Worm (Caenorhabditis elegans) whole organism, late embryonic: ENCODE measurements around the gene nlp-57.

Experiments used
- F13H6.1 ChIP-seq: sonication (generic microtip); optimal IDR thresholded peaks from 2 replicates; lab custom pipeline; 2016; ENCODE audit warnings: missing genetic modification characterization, missing compliant biosample characterization
- ama-1 ChIP-seq: fragments of 150-350 bp; optimal IDR thresholded peaks from 2 replicates; lab custom pipeline; 2014
- ceh-18 ChIP-seq: sonication (generic microtip); optimal IDR thresholded peaks from 2 replicates; lab custom pipeline; 2016; ENCODE audit warnings: missing genetic modification characterization, missing compliant biosample characterization
- ceh-19 ChIP-seq: fragments of 200-800 bp; sonication (Bioruptor generic); optimal IDR thresholded peaks from 2 replicates; lab custom pipeline; 2018; ENCODE audit warnings: mild to moderate bottlenecking, missing genetic modification characterization, missing compliant biosample characterization
- ceh-2 ChIP-seq: sonication (generic microtip); optimal IDR thresholded peaks from 2 replicates; lab custom pipeline; 2016; ENCODE audit warnings: missing genotype, missing genetic modification characterization, missing compliant biosample characterization
- ceh-22 ChIP-seq: sonication (generic microtip); optimal IDR thresholded peaks from 2 replicates; lab custom pipeline; 2017; ENCODE audit warnings: missing biosample characterization, missing genetic modification characterization
- ceh-24 ChIP-seq: sonication (generic microtip); optimal IDR thresholded peaks from 2 replicates; lab custom pipeline; 2016; ENCODE audit warnings: mild to moderate bottlenecking, missing genetic modification characterization, missing compliant biosample characterization
- ceh-30 ChIP-seq: fragments of 150-350 bp; optimal IDR thresholded peaks from 2 replicates; lab custom pipeline; 2014; ENCODE audit warnings: missing biosample characterization, missing genetic modification characterization
- ceh-34 ChIP-seq: sonication (generic microtip); optimal IDR thresholded peaks from 2 replicates; lab custom pipeline; 2016; ENCODE audit warnings: mild to moderate bottlenecking, missing genetic modification characterization, missing compliant biosample characterization
- ceh-45 ChIP-seq: fragments of 200-800 bp; sonication (Bioruptor generic); IDR thresholded peaks from 2 replicates; pipeline ENCODE4 v1.3.6; 2022; ENCODE audit warnings: missing genetic modification reagents, missing genetic modification characterization, missing compliant biosample characterization
- ceh-48 ChIP-seq: sonication (generic microtip); optimal IDR thresholded peaks from 2 replicates; lab custom pipeline; 2016; ENCODE audit warnings: missing genetic modification characterization, inconsistent platforms, missing compliant biosample characterization
- ceh-6 ChIP-seq: fragments of 200-800 bp; sonication (Bioruptor generic); optimal IDR thresholded peaks from 2 replicates; lab custom pipeline; 2018; ENCODE audit warnings: mild to moderate bottlenecking, missing genetic modification characterization, missing compliant biosample characterization
- ceh-9 ChIP-seq: sonication (generic microtip); optimal IDR thresholded peaks from 2 replicates; lab custom pipeline; 2016; ENCODE audit warnings: mild to moderate bottlenecking, missing genetic modification characterization, inconsistent platforms, missing compliant biosample characterization
- dve-1 ChIP-seq: sonication (generic microtip); optimal IDR thresholded peaks from 2 replicates; lab custom pipeline; 2017; ENCODE audit warnings: antibody characterized with exemption, mild to moderate bottlenecking, missing genetic modification characterization, missing compliant biosample characterization
- elt-2 ChIP-seq: sonication (generic microtip); optimal IDR thresholded peaks from 2 replicates; lab custom pipeline; 2016; ENCODE audit warnings: missing genetic modification reagents, missing genetic modification characterization, missing compliant biosample characterization
- elt-4 ChIP-seq: sonication (generic microtip); optimal IDR thresholded peaks from 2 replicates; lab custom pipeline; 2016; ENCODE audit warnings: missing genetic modification characterization, missing compliant biosample characterization
- eyg-1 ChIP-seq: sonication (generic microtip); optimal IDR thresholded peaks from 2 replicates; lab custom pipeline; 2016; ENCODE audit warnings: missing genotype, missing genetic modification characterization, missing compliant biosample characterization
- fax-1 ChIP-seq: sonication (generic microtip); optimal IDR thresholded peaks from 2 replicates; lab custom pipeline; 2016; ENCODE audit warnings: missing genotype, missing genetic modification characterization, missing compliant biosample characterization
- fkh-6 ChIP-seq: sonication (generic microtip); optimal IDR thresholded peaks from 2 replicates; lab custom pipeline; 2016; ENCODE audit warnings: missing genetic modification characterization, missing compliant biosample characterization
- hlh-13 ChIP-seq: fragments of 200-800 bp; sonication (Bioruptor generic); optimal IDR thresholded peaks from 2 replicates; lab custom pipeline; 2018; ENCODE audit warnings: mild to moderate bottlenecking, missing genetic modification characterization, missing compliant biosample characterization
- hlh-15 ChIP-seq: sonication (generic microtip); optimal IDR thresholded peaks from 2 replicates; lab custom pipeline; 2016; ENCODE audit warnings: missing genetic modification characterization, missing compliant biosample characterization
- hlh-30 ChIP-seq: sonication (generic microtip); optimal IDR thresholded peaks from 2 replicates; lab custom pipeline; 2017; ENCODE audit warnings: antibody characterized with exemption, missing genetic modification characterization, missing compliant biosample characterization; ENCODE audit not compliant: insufficient read depth
- hlh-6 ChIP-seq: sonication (generic microtip); optimal IDR thresholded peaks from 2 replicates; lab custom pipeline; 2016; ENCODE audit warnings: missing genotype, missing genetic modification characterization, missing compliant biosample characterization
- lin-11 ChIP-seq: fragments of 200-800 bp; sonication (Bioruptor generic); optimal IDR thresholded peaks from 2 replicates; lab custom pipeline; 2018; ENCODE audit warnings: mild to moderate bottlenecking, missing genetic modification characterization, missing compliant biosample characterization
- mec-3 ChIP-seq: sonication (generic microtip); optimal IDR thresholded peaks from 2 replicates; lab custom pipeline; 2016; ENCODE audit warnings: borderline replicate concordance, missing genetic modification characterization, missing compliant biosample characterization
- nhr-11 ChIP-seq: fragments of 150-350 bp; optimal IDR thresholded peaks from 2 replicates; lab custom pipeline; 2014; ENCODE audit warnings: missing biosample characterization, missing genetic modification characterization
- pat-9 ChIP-seq: fragments of 200-800 bp; sonication (Bioruptor generic); optimal IDR thresholded peaks from 2 replicates; lab custom pipeline; 2018; ENCODE audit warnings: mild to moderate bottlenecking, missing genetic modification characterization, moderate library complexity, missing compliant biosample characterization
- pax-1 ChIP-seq: fragments of 150-350 bp; optimal IDR thresholded peaks from 2 replicates; lab custom pipeline; 2014; ENCODE audit warnings: missing biosample characterization, missing genetic modification characterization
- pha-2 ChIP-seq: sonication (generic microtip); optimal IDR thresholded peaks from 2 replicates; lab custom pipeline; 2017; ENCODE audit warnings: mild to moderate bottlenecking, missing genetic modification characterization, missing compliant biosample characterization
- pqm-1 ChIP-seq: sonication (generic microtip); optimal IDR thresholded peaks from 2 replicates; lab custom pipeline; 2016; ENCODE audit warnings: missing genetic modification characterization, missing compliant biosample characterization
- pros-1 ChIP-seq: fragments of 150-350 bp; optimal IDR thresholded peaks from 2 replicates; lab custom pipeline; 2014; ENCODE audit warnings: missing biosample characterization, missing genetic modification reagents, missing genetic modification characterization
- ref-2 ChIP-seq: sonication (generic microtip); optimal IDR thresholded peaks from 2 replicates; lab custom pipeline; 2016; ENCODE audit warnings: missing genetic modification characterization, missing compliant biosample characterization
- rnt-1 ChIP-seq: sonication (generic microtip); optimal IDR thresholded peaks from 2 replicates; lab custom pipeline; 2016; ENCODE audit warnings: missing genetic modification characterization, missing compliant biosample characterization
- sdc-2 ChIP-seq: sonication (generic microtip); optimal IDR thresholded peaks from 2 replicates; lab custom pipeline; 2016; ENCODE audit warnings: missing genotype, missing genetic modification characterization, missing compliant biosample characterization
- syd-9 ChIP-seq: sonication (generic microtip); optimal IDR thresholded peaks from 2 replicates; lab custom pipeline; 2016; ENCODE audit warnings: mild to moderate bottlenecking, missing genetic modification characterization, moderate library complexity, missing compliant biosample characterization
- tbx-2 ChIP-seq: sonication (generic microtip); optimal IDR thresholded peaks from 2 replicates; lab custom pipeline; 2016; ENCODE audit warnings: missing genetic modification characterization, missing compliant biosample characterization
- tbx-7 ChIP-seq: sonication (generic microtip); optimal IDR thresholded peaks from 2 replicates; lab custom pipeline; 2016; ENCODE audit warnings: missing genotype, missing genetic modification characterization, missing compliant biosample characterization
- ttx-3 ChIP-seq: sonication (generic microtip); optimal IDR thresholded peaks from 2 replicates; lab custom pipeline; 2016; ENCODE audit warnings: missing genetic modification reagents, missing genetic modification characterization, missing compliant biosample characterization
- unc-55 ChIP-seq: sonication (generic microtip); optimal IDR thresholded peaks from 2 replicates; lab custom pipeline; 2017; ENCODE audit warnings: missing biosample characterization, missing genetic modification reagents, missing genetic modification characterization
- unc-86 ChIP-seq: sonication (generic microtip); optimal IDR thresholded peaks from 2 replicates; lab custom pipeline; 2016; ENCODE audit warnings: missing genetic modification characterization, missing compliant biosample characterization
- zip-5 ChIP-seq: sonication (generic microtip); optimal IDR thresholded peaks from 2 replicates; lab custom pipeline; 2016; ENCODE audit warnings: missing genetic modification characterization, missing compliant biosample characterization
- ztf-16 ChIP-seq: sonication (generic microtip); optimal IDR thresholded peaks from 2 replicates; lab custom pipeline; 2017; ENCODE audit warnings: missing genetic modification characterization, missing compliant biosample characterization

The nlp-57 gene

ce11 chrX:11286246-11286645 lies 30.6 kb upstream of the nlp-57 start, which contains the start of gene F38B2.3:
Gene F38B2.3 (minus strand): TSS chrX:11286346.
- TF ChIP-seq unc-55 (GFP tag; lab: Kevin White, UChicago) (no peak), ceh-45 (no peak), pha-2 (tag; lab: Kevin White, UChicago) (no peak), rnt-1 (tag; lab: Kevin White, UChicago) (no peak), ceh-6 (GFP tag; lab: Kevin White, UChicago) (no peak)

ce11 chrX:11287617-11288016 lies 29.2 kb upstream of the nlp-57 start, which contains the start of gene F38B2.4:
Gene F38B2.4 (minus strand): TSS chrX:11287717.
- no peak for TF ChIP-seq tbx-2 (tag; lab: Kevin White, UChicago)
- no peak for TF ChIP-seq pha-2 (tag; lab: Kevin White, UChicago)
- no peak for TF ChIP-seq pqm-1 (tag; lab: Kevin White, UChicago)
- no peak for TF ChIP-seq eyg-1 (tag; lab: Kevin White, UChicago)
- TF ChIP-seq pat-9, result no peak
- TF ChIP-seq fkh-6 (tag; lab: Kevin White, UChicago), result no peak
- TF ChIP-seq pros-1, result no peak
- TF ChIP-seq hlh-6, result no peak
- no peak for TF ChIP-seq nhr-11
- TF ChIP-seq ttx-3 (tag; lab: Kevin White, UChicago), result no peak
- TF ChIP-seq ztf-16, result no peak
- TF ChIP-seq ceh-2 (tag; lab: Kevin White, UChicago), result no peak
- no peak for TF ChIP-seq hlh-15 (tag; lab: Kevin White, UChicago)
- no peak for TF ChIP-seq ceh-18 (tag; lab: Kevin White, UChicago)
- no peak for TF ChIP-seq elt-4
- no peak for TF ChIP-seq dve-1
- TF ChIP-seq tbx-7 (tag; lab: Kevin White, UChicago), result no peak
- no peak for TF ChIP-seq mec-3 (tag; lab: Kevin White, UChicago)
- no peak for TF ChIP-seq syd-9 (tag; lab: Kevin White, UChicago)
- no peak for TF ChIP-seq lin-11

ce11 chrX:11289925-11290324 lies 26.9 kb upstream of the nlp-57 start:
- TF ChIP-seq ceh-2 (tag; lab: Kevin White, UChicago) (no peak), elt-2 (peak; percentile 77), hlh-30 (tag; lab: Kevin White, UChicago) (no peak)
- TF ChIP-seq, all 69 proteins: peak for 1

- TF ChIP-seq ttx-3 (tag; lab: Kevin White, UChicago) (no peak), hlh-13 (GFP tag; lab: Kevin White, UChicago) (no peak), ceh-48 (peak; percentile 72)
- TF ChIP-seq, all 69 proteins: peak for 1
Observed at ce11 chrX:11290528-11290927, 26.3 kb upstream of the nlp-57 start.

DNA sequence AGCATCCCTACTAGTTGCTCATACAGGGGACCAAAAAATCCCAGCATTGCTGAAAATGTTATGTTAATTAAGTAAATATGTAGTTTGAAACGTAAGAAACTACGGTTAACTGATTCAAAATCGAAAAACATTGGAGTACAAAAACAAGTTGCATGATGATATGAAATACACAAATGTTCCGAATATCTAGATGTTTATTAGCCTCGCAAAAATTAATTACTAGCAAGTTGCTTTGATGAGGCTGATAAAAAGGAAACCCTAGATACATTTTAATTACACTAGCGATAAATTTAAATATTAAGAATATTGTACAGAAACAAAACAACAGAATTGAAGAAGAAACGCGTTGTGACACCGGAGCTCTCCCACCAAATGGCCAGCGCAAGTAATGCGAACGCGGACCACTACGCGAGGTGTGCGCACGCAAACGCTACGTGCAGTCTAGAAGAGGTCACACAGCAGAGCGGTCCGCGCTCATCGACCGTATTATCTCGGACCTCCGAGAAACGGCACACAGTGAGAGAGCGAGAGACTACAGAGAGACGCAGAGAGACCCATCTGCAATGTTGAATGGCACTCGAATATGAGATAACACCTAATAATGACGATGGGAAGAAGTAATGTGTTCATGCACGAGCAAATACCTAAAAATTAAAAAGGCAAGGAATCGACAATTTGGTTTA lies 20.0 kb upstream of the nlp-57 start, which contains the start of gene inx-2:
Gene inx-2, minus strand, starts transcription at position 51 of the 683 bp plus-strand sequence.
- no peak for TF ChIP-seq fkh-6 (tag; lab: Kevin White, UChicago)
- no peak for TF ChIP-seq unc-55 (GFP tag; lab: Kevin White, UChicago)
- TF ChIP-seq pat-9, result no peak
- TF ChIP-seq hlh-30 (tag; lab: Kevin White, UChicago), result peak; percentile 36
- TF ChIP-seq tbx-2 (tag; lab: Kevin White, UChicago), result peak; percentile 63
- TF ChIP-seq ttx-3 (tag; lab: Kevin White, UChicago), result no peak
- TF ChIP-seq ceh-24, result no peak
- TF ChIP-seq ceh-2 (tag; lab: Kevin White, UChicago), result no peak
- TF ChIP-seq ref-2 (tag; lab: Kevin White, UChicago), result no peak
- peak; percentile 19 for TF ChIP-seq ceh-34 (tag; lab: Kevin White, UChicago)
- TF ChIP-seq pros-1, result no peak
- TF ChIP-seq ztf-16, result no peak
- TF ChIP-seq sdc-2 (tag; lab: Kevin White, UChicago), result peak; percentile 50
- no peak for TF ChIP-seq hlh-15 (tag; lab: Kevin White, UChicago)
- TF ChIP-seq ceh-9 (tag; lab: Kevin White, UChicago), result no peak
- no peak for TF ChIP-seq hlh-13 (GFP tag; lab: Kevin White, UChicago)
- no peak for TF ChIP-seq fax-1
- TF ChIP-seq pax-1 (tag; lab: Kevin White, UChicago), result peak; percentile 48
- no peak for TF ChIP-seq mec-3 (tag; lab: Kevin White, UChicago)
- TF ChIP-seq dve-1, result no peak
- no peak for TF ChIP-seq pqm-1 (tag; lab: Kevin White, UChicago)
- no peak for TF ChIP-seq ceh-22 (tag; lab: Kevin White, UChicago)
- TF ChIP-seq hlh-6, result no peak
- TF ChIP-seq ceh-30 (tag; lab: Kevin White, UChicago), result no peak
- TF ChIP-seq ceh-18 (tag; lab: Kevin White, UChicago), result no peak
- TF ChIP-seq ceh-19, result no peak
- TF ChIP-seq lin-11, result no peak
- TF ChIP-seq unc-86 (tag; lab: Kevin White, UChicago), result no peak
- TF ChIP-seq ama-1 (lab: Kevin White, UChicago), result no peak
- no peak for TF ChIP-seq zip-5 (tag; lab: Kevin White, UChicago)
- no peak for TF ChIP-seq F13H6.1 (tag; lab: Kevin White, UChicago)
